Worm (Caenorhabditis elegans) whole organism, midembryonic: ENCODE results near the gene F35G12.7.
A peak's percentile ranks its signal among the peaks of the same experiment; 100 is the strongest.

Source experiments
- T22C8.4 ChIP-seq: fragments of 200-800 bp; sonication (Bioruptor generic); IDR thresholded peaks from 2 replicates; pipeline ENCODE4 v1.3.6; 2022; ENCODE audit warnings: missing genetic modification characterization, missing compliant biosample characterization
- cog-1 ChIP-seq: sonication (generic microtip); optimal IDR thresholded peaks from 2 replicates; lab custom pipeline; 2016; ENCODE audit warnings: missing genetic modification characterization, missing compliant biosample characterization
- flt-1 ChIP-seq: fragments of 200-800 bp; sonication (Bioruptor generic); IDR thresholded peaks from 2 replicates; pipeline ENCODE4 v1.3.6; 2022; ENCODE audit warnings: missing genetic modification characterization, missing compliant biosample characterization
- klf-2 ChIP-seq: fragments of 200-800 bp; sonication (Bioruptor generic); conservative IDR thresholded peaks from 2 replicates; pipeline ENCODE4 v1.3.6; 2022; ENCODE audit warnings: missing genetic modification reagents, missing genetic modification characterization, missing compliant biosample characterization
- med-1 ChIP-seq: sonication (generic microtip); optimal IDR thresholded peaks from 2 replicates; lab custom pipeline; 2017; ENCODE audit warnings: missing genetic modification characterization, mild to moderate bottlenecking, missing compliant biosample characterization, antibody characterized with exemption, missing genetic modification reagents; ENCODE audit not compliant: insufficient read depth
- ref-1 ChIP-seq: fragments of 200-800 bp; sonication (Bioruptor generic); conservative IDR thresholded peaks from 2 replicates; pipeline ENCODE4 v1.3.6; 2022; ENCODE audit warnings: missing genetic modification reagents, missing genetic modification characterization, missing compliant biosample characterization
- tab-1 ChIP-seq: fragments of 200-800 bp; sonication (Bioruptor generic); IDR thresholded peaks from 2 replicates; pipeline ENCODE4 v1.3.6; 2022; ENCODE audit warnings: missing genetic modification characterization, missing compliant biosample characterization
- ztf-23 ChIP-seq: fragments of 200-800 bp; sonication (Bioruptor generic); IDR thresholded peaks from 2 replicates; pipeline ENCODE4 v1.3.6; 2022; ENCODE audit warnings: missing genetic modification reagents, missing genetic modification characterization, missing compliant biosample characterization
- ztf-29 ChIP-seq: fragments of 200-800 bp; sonication (Bioruptor generic); IDR thresholded peaks from 2 replicates; pipeline ENCODE4 v1.3.6; 2022; ENCODE audit warnings: missing genetic modification reagents, missing genetic modification characterization, missing compliant biosample characterization

The F35G12.7 gene

DNA sequence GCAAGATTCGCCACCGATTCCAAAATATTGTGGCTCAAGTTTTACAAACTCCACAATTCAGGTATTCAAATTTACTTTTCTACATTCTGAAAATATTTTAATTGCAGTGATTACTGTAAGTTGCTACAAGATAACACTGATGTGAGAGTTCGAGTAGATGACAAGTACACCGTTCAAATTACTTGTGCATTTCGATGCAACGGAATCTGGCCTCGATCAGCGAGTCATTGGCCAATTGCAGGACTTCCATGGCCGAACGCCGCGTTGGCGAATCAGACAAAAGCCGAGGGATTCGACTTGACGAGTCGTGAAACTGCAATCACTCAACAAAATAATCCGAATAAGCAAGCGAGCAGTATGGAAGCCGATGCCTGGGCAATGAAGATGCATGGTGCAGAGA lies 14.2 kb upstream of the F35G12.7 start:
- TF ChIP-seq T22C8.4 (GFP tag; lab: Robert Waterston, UW), result no peak
- TF ChIP-seq cog-1 (tag; lab: Kevin White, UChicago), result no peak
- TF ChIP-seq med-1, result no peak
- TF ChIP-seq flt-1 (GFP tag; lab: Robert Waterston, UW), result no peak
- TF ChIP-seq ztf-23 (GFP tag; lab: Robert Waterston, UW), result no peak
- TF ChIP-seq ref-1, result no peak
- no peak for TF ChIP-seq ztf-29 (GFP tag; lab: Robert Waterston, UW)
- TF ChIP-seq klf-2 (GFP tag; lab: Robert Waterston, UW), result no peak
- no peak for TF ChIP-seq tab-1 (GFP tag; lab: Robert Waterston, UW)

- TF ChIP-seq tab-1 (GFP tag; lab: Robert Waterston, UW) (no peak), klf-2 (GFP tag; lab: Robert Waterston, UW) (no peak), cog-1 (tag; lab: Kevin White, UChicago) (no peak), T22C8.4 (GFP tag; lab: Robert Waterston, UW) (no peak), ztf-29 (GFP tag; lab: Robert Waterston, UW) (no peak), med-1 (no peak), ref-1 (no peak), ztf-23 (GFP tag; lab: Robert Waterston, UW) (no peak), flt-1 (GFP tag; lab: Robert Waterston, UW) (no peak)
Measured at ce11 chrIII:4600139-4600762, 13.1 kb upstream of the F35G12.7 start, which contains the start of gene mab-21. Gene mab-21 (plus strand): TSS chrIII:4600753.

DNA sequence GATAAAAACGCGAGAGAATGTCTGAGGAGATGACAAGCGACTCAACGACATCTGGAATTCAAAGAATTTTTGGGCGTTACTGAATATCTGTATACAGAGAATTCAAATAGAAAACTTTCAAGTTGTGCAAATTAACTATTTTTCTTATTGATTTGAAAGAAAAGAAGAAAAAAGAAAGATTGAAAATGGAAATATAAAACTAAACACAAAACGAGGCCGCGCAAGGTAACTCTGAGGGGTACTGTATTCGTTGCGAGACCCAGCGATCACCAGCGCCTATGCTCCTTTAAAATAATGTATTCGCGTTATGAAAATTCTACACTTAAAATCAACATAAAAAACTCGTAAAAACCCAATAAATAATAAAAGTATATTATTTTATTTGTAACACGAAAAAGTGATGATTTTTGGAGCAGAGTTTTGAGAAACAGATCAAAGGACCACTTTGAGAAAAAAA lies 8.7 kb upstream of the F35G12.7 start, which contains the start of gene asb-1:
TSS of gene asb-1 (minus strand) at position 51 of the 457 bp plus-strand sequence.
- TF ChIP-seq flt-1 (GFP tag; lab: Robert Waterston, UW), result no peak
- no peak for TF ChIP-seq ztf-29 (GFP tag; lab: Robert Waterston, UW)
- TF ChIP-seq tab-1 (GFP tag; lab: Robert Waterston, UW), result no peak
- no peak for TF ChIP-seq T22C8.4 (GFP tag; lab: Robert Waterston, UW)
- TF ChIP-seq klf-2 (GFP tag; lab: Robert Waterston, UW), result no peak
- TF ChIP-seq ref-1, result no peak
- no peak for TF ChIP-seq cog-1 (tag; lab: Kevin White, UChicago)
- no peak for TF ChIP-seq med-1
- TF ChIP-seq ztf-23 (GFP tag; lab: Robert Waterston, UW), result no peak

ce11 chrIII:4594762-4595523 lies 7.8 kb upstream of the F35G12.7 start:
- TF ChIP-seq ztf-29 (GFP tag; lab: Robert Waterston, UW), result no peak
- no peak for TF ChIP-seq flt-1 (GFP tag; lab: Robert Waterston, UW)
- no peak for TF ChIP-seq T22C8.4 (GFP tag; lab: Robert Waterston, UW)
- TF ChIP-seq cog-1 (tag; lab: Kevin White, UChicago), result no peak
- TF ChIP-seq ref-1, result no peak
- no peak for TF ChIP-seq klf-2 (GFP tag; lab: Robert Waterston, UW)
- TF ChIP-seq tab-1 (GFP tag; lab: Robert Waterston, UW), result no peak
- no peak for TF ChIP-seq ztf-23 (GFP tag; lab: Robert Waterston, UW)

DNA sequence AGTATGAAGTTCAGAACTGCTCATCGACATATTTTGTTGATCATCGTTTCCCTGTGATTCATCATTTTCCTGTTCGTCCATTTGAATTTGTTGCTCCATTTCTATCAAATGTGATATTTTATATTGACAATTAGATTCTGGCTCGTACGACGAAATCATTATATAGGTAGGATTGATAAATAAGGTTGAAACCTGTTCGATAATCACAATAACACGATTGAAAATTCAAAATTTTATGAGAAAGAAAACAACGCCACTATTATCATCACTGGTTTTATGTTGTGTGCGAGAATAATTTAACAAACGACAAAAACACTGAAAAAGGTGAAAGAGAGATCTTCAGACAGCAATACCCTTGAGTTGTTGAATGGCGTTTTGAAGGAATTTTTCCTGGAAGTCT lies 7.2 kb upstream of the F35G12.7 start, which contains the start of gene apc-11:
TSS of gene apc-11 (minus strand) at position 101 of the 400 bp plus-strand sequence.
- no peak for TF ChIP-seq ztf-23 (GFP tag; lab: Robert Waterston, UW)
- TF ChIP-seq med-1, result no peak
- TF ChIP-seq T22C8.4 (GFP tag; lab: Robert Waterston, UW), result no peak
- no peak for TF ChIP-seq tab-1 (GFP tag; lab: Robert Waterston, UW)

- no peak for TF ChIP-seq T22C8.4 (GFP tag; lab: Robert Waterston, UW)
- no peak for TF ChIP-seq med-1
- TF ChIP-seq klf-2 (GFP tag; lab: Robert Waterston, UW), result no peak
- no peak for TF ChIP-seq tab-1 (GFP tag; lab: Robert Waterston, UW)
- TF ChIP-seq cog-1 (tag; lab: Kevin White, UChicago), result no peak
- no peak for TF ChIP-seq ztf-23 (GFP tag; lab: Robert Waterston, UW)
Measured at ce11 chrIII:4593098-4593697, 6.1 kb upstream of the F35G12.7 start, which contains the start of gene erh-2. Gene erh-2 (plus strand): TSS chrIII:4593231.

ce11 chrIII:4584068-4584566 lies 3.0 kb downstream of the F35G12.7 start, which contains the start of gene F35G12.5:
Gene F35G12.5 (plus strand): TSS chrIII:4584118.
- no peak for TF ChIP-seq tab-1 (GFP tag; lab: Robert Waterston, UW)
- no peak for TF ChIP-seq med-1
- TF ChIP-seq T22C8.4 (GFP tag; lab: Robert Waterston, UW), result no peak

DNA sequence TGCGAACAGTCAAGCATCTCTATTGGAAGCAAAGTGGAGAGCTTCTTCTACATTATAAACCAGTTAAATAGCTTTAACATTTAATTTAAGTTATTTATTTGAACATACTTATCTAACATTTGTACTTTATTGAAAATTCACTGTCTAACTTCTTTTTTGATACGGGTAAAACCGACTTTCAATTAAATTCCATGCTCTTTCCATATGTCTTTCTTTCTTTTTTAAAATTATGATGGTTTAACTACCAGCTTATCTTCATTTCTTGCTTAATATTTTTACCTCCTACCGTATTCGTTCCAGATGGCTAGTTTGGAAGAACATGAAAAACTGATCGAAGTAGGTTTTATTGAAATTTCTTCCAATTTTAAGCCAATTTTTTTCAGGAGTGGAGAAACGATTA lies 5.6 kb downstream of the F35G12.7 start, which contains the start of gene F35G12.12:
TSS of gene F35G12.12 (plus strand) at position 301 of the 400 bp plus-strand sequence.
- no peak for TF ChIP-seq klf-2 (GFP tag; lab: Robert Waterston, UW)
- no peak for TF ChIP-seq med-1
- TF ChIP-seq ztf-23 (GFP tag; lab: Robert Waterston, UW), result no peak
- no peak for TF ChIP-seq tab-1 (GFP tag; lab: Robert Waterston, UW)

- TF ChIP-seq ztf-29 (GFP tag; lab: Robert Waterston, UW) (no peak), cog-1 (tag; lab: Kevin White, UChicago) (peak; percentile 12), med-1 (peak; percentile 5)
Measured at ce11 chrIII:4578385-4578903, 8.7 kb downstream of the F35G12.7 start, which contains the start of the genes sel-5 and wdr-48. Gene sel-5 (minus strand): TSS chrIII:4578437. Gene wdr-48 (plus strand): TSS chrIII:4578853.
